Fruit fly (Drosophila melanogaster) Kc167 (cell line): ENCODE data around the gene CG5447.

Experiments
- h ChIP-seq: fragments of >200 bp; optimal IDR thresholded peaks from 3 replicates; lab custom pipeline; 2018; ENCODE audit warnings: missing external identifiers
- ttk ChIP-seq: sonication (Bioruptor generic); optimal IDR thresholded peaks from 2 replicates; lab custom pipeline; 2017; ENCODE audit warnings: missing external identifiers

- TF ChIP-seq h (no peak), ttk (lab: Kevin White, UChicago) (no peak)
Measured at dm6 chr3R:26425005-26425404, 27.3 kb upstream of the CG5447 start, which contains the start of gene CG6503.
